Worm (Caenorhabditis elegans): ENCODE measurements around the gene lbp-8.

DNA sequence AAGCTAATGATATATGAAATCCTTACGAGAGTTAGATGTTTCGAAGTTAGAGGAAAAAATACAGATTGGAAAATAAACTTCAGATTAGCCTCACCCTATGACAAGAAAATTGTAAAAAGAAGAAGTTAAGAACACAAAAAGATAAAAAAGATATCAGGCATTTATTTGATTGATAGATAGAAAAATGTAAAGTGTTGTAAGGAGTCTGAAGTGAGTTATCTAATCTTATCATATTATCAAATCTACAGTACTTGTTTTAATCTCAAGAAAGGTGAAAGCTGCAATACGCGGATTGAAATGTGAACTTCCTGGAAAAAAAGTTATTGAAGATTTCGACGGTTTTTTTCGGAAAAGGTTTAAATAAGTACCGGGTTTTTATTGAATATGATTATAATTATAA is 44.9 kb downstream of the lbp-8 start:
- TF ChIP-seq klf-2 (GFP tag; conservative IDR thresholded peaks at IDR 0.05): no peak
- no peak for TF ChIP-seq flt-1 (GFP tag; IDR thresholded peaks at IDR 0.05)
- no peak for TF ChIP-seq ztf-29 (GFP tag; IDR thresholded peaks at IDR 0.05)
- TF ChIP-seq med-1 (GFP tag; optimal IDR thresholded peaks at IDR 0.05; ENCODE audit: insufficient read depth): no peak
- no peak for TF ChIP-seq tab-1 (GFP tag; IDR thresholded peaks at IDR 0.05)
- no peak for TF ChIP-seq T22C8.4 (GFP tag; IDR thresholded peaks at IDR 0.05)
- TF ChIP-seq cog-1 (tag; optimal IDR thresholded peaks at IDR 0.05): no peak
- no peak for TF ChIP-seq ztf-23 (GFP tag; IDR thresholded peaks at IDR 0.05)
- TF ChIP-seq ref-1 (GFP tag; conservative IDR thresholded peaks at IDR 0.05): no peak
